Fruit fly (Drosophila melanogaster) whole organism, wandering third instar larva: ENCODE results near the gene CG9338.

Source experiments
- Abd-B ChIP-seq: fragments of >200 bp; optimal IDR thresholded peaks from 2 replicates; lab custom pipeline; 2017; ENCODE audit warnings: missing biosample characterization, missing genetic modification characterization
- GATAd ChIP-seq: sonication (Bioruptor generic); optimal IDR thresholded peaks from 2 replicates; lab custom pipeline; 2016; ENCODE audit warnings: missing biosample characterization, missing genetic modification characterization
- Hr83 ChIP-seq: fragments of 200-300 bp; sonication (Bioruptor generic); optimal IDR thresholded peaks from 2 replicates; lab custom pipeline; 2016; ENCODE audit warnings: missing biosample characterization, mild to moderate bottlenecking, missing genetic modification characterization, moderate library complexity; ENCODE audit not compliant: poor library complexity, severe bottlenecking
- Myc ChIP-seq: fragments of >200 bp; optimal IDR thresholded peaks from 2 replicates; lab custom pipeline; 2017
- h ChIP-seq: fragments of 200-800 bp; sonication (Bioruptor generic); optimal IDR thresholded peaks from 3 replicates; lab custom pipeline; 2016; ENCODE audit warnings: missing biosample characterization, mild to moderate bottlenecking, missing genetic modification characterization
- psq ChIP-seq: fragments of 200-800 bp; sonication (Bioruptor generic); optimal IDR thresholded peaks from 3 replicates; lab custom pipeline; 2017; ENCODE audit warnings: missing biosample characterization, mild to moderate bottlenecking, missing genetic modification characterization, moderate library complexity
- rgr ChIP-seq: fragments of 200-800 bp; sonication (Bioruptor generic); optimal IDR thresholded peaks from 3 replicates; lab custom pipeline; 2016; ENCODE audit warnings: missing biosample characterization, mild to moderate bottlenecking, missing genetic modification characterization

dm6 chr2L:20879567-20880141 is 14.6 kb downstream of the CG9338 start:
- TF ChIP-seq Myc (lab: Kevin White, UChicago) (no peak), rgr (GFP tag; lab: Kevin White, UChicago) (no peak), h (GFP tag; lab: Kevin White, UChicago) (no peak), Abd-B (GFP tag; lab: Kevin White, UChicago) (no peak), Hr83 (GFP tag; lab: Kevin White, UChicago) (no peak), GATAd (GFP tag; lab: Kevin White, UChicago) (no peak), psq (no peak)
